Fruit fly (Drosophila melanogaster) S2 (cell line): ENCODE results near the gene CG4174.

Source experiments
- CG8478 ChIP-seq: fragments of >200 bp; optimal IDR thresholded peaks from 2 replicates; lab custom pipeline; 2018
- CTCF ChIP-seq, 2 experiments: fragments of >200 bp; optimal IDR thresholded peaks; 2 replicates each; lab custom pipeline; 2018

The CG4174 gene

dm6 chr3L:18628458-18628857 lies 10.7 kb upstream of the CG4174 start:
- TF ChIP-seq CTCF (optimal IDR thresholded peaks at IDR 0.05; lab: Kevin White, UChicago) (no peak), CG8478 (no peak)

dm6 chr3L:18627657-18628455 lies 10.1 kb upstream of the CG4174 start:
- no peak for TF ChIP-seq CG8478
- no peak for TF ChIP-seq CTCF (optimal IDR thresholded peaks at IDR 0.05; lab: Kevin White, UChicago)

dm6 chr3L:18626451-18627079 lies 8.8 kb upstream of the CG4174 start:
- TF ChIP-seq CTCF (optimal IDR thresholded peaks at IDR 0.05; lab: Kevin White, UChicago) (no peak), CG8478 (no peak)

- TF ChIP-seq CG8478 = no peak
- TF ChIP-seq CTCF (optimal IDR thresholded peaks at IDR 0.05; lab: Kevin White, UChicago) = no peak
These were observed 8.0 kb upstream of the CG4174 start, which contains the start of gene MYPT-75D for dm6 chr3L:18625786-18626185. TSS of gene MYPT-75D (plus strand) at chr3L:18625959.

- TF ChIP-seq CG8478 (no peak), CTCF (optimal IDR thresholded peaks at IDR 0.05; lab: Kevin White, UChicago) (no peak)
These were observed 4.6 kb upstream of the CG4174 start, which contains the start of gene bora for dm6 chr3L:18622422-18622739. TSS of gene bora (plus strand) at chr3L:18622692.

dm6 chr3L:18621735-18622421 lies 4.1 kb upstream of the CG4174 start, which contains the start of gene not:
TSS of gene not (minus strand) at chr3L:18622129.
- no peak for TF ChIP-seq CG8478
- no peak for TF ChIP-seq CTCF (optimal IDR thresholded peaks at IDR 0.05; lab: Kevin White, UChicago)

- no peak for TF ChIP-seq CG8478
- peak in 1 of 2 experiments; percentile 35 for TF ChIP-seq CTCF (optimal IDR thresholded peaks at IDR 0.05; lab: Kevin White, UChicago)
These were observed 3.4 kb upstream of the CG4174 start for dm6 chr3L:18620988-18621734.

dm6 chr3L:18611600-18611999 lies 6.1 kb downstream of the CG4174 start, which contains the start of gene CG32199:
TSS of gene CG32199 (plus strand) at chr3L:18611900.
- no peak for TF ChIP-seq CTCF (optimal IDR thresholded peaks at IDR 0.05; lab: Kevin White, UChicago)
- no peak for TF ChIP-seq CG8478

dm6 chr3L:18609320-18609719 lies 8.4 kb downstream of the CG4174 start, which contains the start of gene CG32201:
TSS of gene CG32201 (plus strand) at chr3L:18609620.
- TF ChIP-seq CG8478 = no peak
- TF ChIP-seq CTCF (optimal IDR thresholded peaks at IDR 0.05; lab: Kevin White, UChicago) = no peak

- TF ChIP-seq CG8478 (no peak), CTCF (optimal IDR thresholded peaks at IDR 0.05; lab: Kevin White, UChicago) (no peak)
These were observed 10.6 kb downstream of the CG4174 start, which contains the start of gene CG18231 for dm6 chr3L:18607162-18607561. TSS of gene CG18231 (plus strand) at chr3L:18607462.

- TF ChIP-seq CTCF (optimal IDR thresholded peaks at IDR 0.05; lab: Kevin White, UChicago) (no peak), CG8478 (no peak)
These were observed 12.6 kb downstream of the CG4174 start, which contains the start of gene CG18233 for dm6 chr3L:18605172-18605571. TSS of gene CG18233 (plus strand) at chr3L:18605472.

- no peak for TF ChIP-seq CG8478
- TF ChIP-seq CTCF (optimal IDR thresholded peaks at IDR 0.05; lab: Kevin White, UChicago) = no peak
These were observed 14.6 kb downstream of the CG4174 start, which contains the start of gene CG18234 for dm6 chr3L:18603125-18603524. TSS of gene CG18234 (plus strand) at chr3L:18603425.

dm6 chr3L:18593671-18594070 lies 24.1 kb downstream of the CG4174 start, which contains the start of gene term:
TSS of gene term (minus strand) at chr3L:18593771.
- no peak for TF ChIP-seq CG8478
- TF ChIP-seq CTCF (optimal IDR thresholded peaks at IDR 0.05; lab: Kevin White, UChicago) = no peak

dm6 chr3L:18588387-18588786 lies 29.4 kb downstream of the CG4174 start, which contains the start of gene CG7271:
TSS of gene CG7271 (plus strand) at chr3L:18588759.
- TF ChIP-seq CG8478 (no peak), CTCF (optimal IDR thresholded peaks at IDR 0.05; lab: Kevin White, UChicago) (no peak)

- TF ChIP-seq CG8478 (no peak), CTCF (optimal IDR thresholded peaks at IDR 0.05; lab: Kevin White, UChicago) (no peak)
These were observed 57.8 kb downstream of the CG4174 start, which contains the start of gene AstC-R1 for dm6 chr3L:18559958-18560357. TSS of gene AstC-R1 (plus strand) at chr3L:18560258.
